Fruit fly (Drosophila melanogaster) whole organism, prepupa: ENCODE data around the gene Septin1.

Experiments used
- CG10631 ChIP-seq: fragments of 200-800 bp; sonication (Bioruptor generic); optimal IDR thresholded peaks from 2 replicates; lab custom pipeline; 2016; ENCODE audit warnings: missing biosample characterization, missing genetic modification characterization
- CG1621 ChIP-seq: fragments of 200-800 bp; sonication (Bioruptor generic); optimal IDR thresholded peaks from 3 replicates; lab custom pipeline; 2018; ENCODE audit warnings: missing biosample characterization, mild to moderate bottlenecking, missing genetic modification characterization
- CG32006 ChIP-seq: fragments of 200-800 bp; sonication (Bioruptor generic); optimal IDR thresholded peaks from 3 replicates; lab custom pipeline; 2017; ENCODE audit warnings: missing biosample characterization, mild to moderate bottlenecking, missing genetic modification characterization
- CG6163 ChIP-seq: fragments of 200-800 bp; sonication (Bioruptor generic); IDR thresholded peaks from 3 replicates; pipeline ENCODE4 v1.3.6; 2022; ENCODE audit warnings: missing biosample characterization, missing genetic modification characterization
- CG6808 ChIP-seq: fragments of 200-800 bp; sonication (Bioruptor generic); optimal IDR thresholded peaks from 3 replicates; lab custom pipeline; 2017; ENCODE audit warnings: missing biosample characterization, missing genetic modification characterization, mild to moderate bottlenecking, moderate library complexity, missing genetic modification reagents
- Ets21C ChIP-seq: fragments of 200-800 bp; sonication (Bioruptor generic); optimal IDR thresholded peaks from 3 replicates; lab custom pipeline; 2016; ENCODE audit warnings: missing biosample characterization, missing genetic modification characterization
- Lpt ChIP-seq: fragments of 200-800 bp; sonication (Bioruptor generic); optimal IDR thresholded peaks from 3 replicates; lab custom pipeline; 2016; ENCODE audit warnings: missing biosample characterization, missing genetic modification characterization
- Sox15 ChIP-seq: fragments of 200-800 bp; sonication (Bioruptor generic); optimal IDR thresholded peaks from 3 replicates; lab custom pipeline; 2016; ENCODE audit warnings: missing biosample characterization, missing genetic modification characterization
- achi ChIP-seq: fragments of 200-800 bp; sonication (Bioruptor generic); optimal IDR thresholded peaks from 3 replicates; lab custom pipeline; 2016; ENCODE audit warnings: missing biosample characterization, missing genetic modification characterization
- net ChIP-seq: fragments of 200-800 bp; sonication (Bioruptor generic); optimal IDR thresholded peaks from 3 replicates; lab custom pipeline; 2016; ENCODE audit warnings: missing biosample characterization, missing genetic modification characterization

- no peak for TF ChIP-seq net (GFP tag; lab: Kevin White, UChicago)
- TF ChIP-seq CG6163, result no peak
- no peak for TF ChIP-seq Ets21C
- no peak for TF ChIP-seq CG32006
- no peak for TF ChIP-seq CG1621 (tag; lab: Kevin White, UChicago)
- TF ChIP-seq achi (GFP tag; lab: Kevin White, UChicago), result no peak
- TF ChIP-seq CG10631 (GFP tag; lab: Kevin White, UChicago), result no peak
- TF ChIP-seq CG6808 (GFP tag; lab: Kevin White, UChicago), result no peak
- TF ChIP-seq Sox15 (GFP tag; lab: Kevin White, UChicago), result no peak
- no peak for TF ChIP-seq Lpt (GFP tag; lab: Kevin White, UChicago)
Measured at dm6 chrX:21388734-21389133, 30.6 kb downstream of the Septin1 start, which contains the start of gene mst.
